Worm (Caenorhabditis elegans): Measurements from ENCODE around the gene R02F11.9.

Gene R02F11.9

ce11 chrV:4787166-4787565 is at the start of gene R02F11.9:
TSS of gene R02F11.9 (plus strand) at chrV:4787466.
- TF ChIP-seq nhr-23 (tag; optimal IDR thresholded peaks at IDR 0.05) (no peak), fos-1 (tag; optimal IDR thresholded peaks at IDR 0.05) (no peak), Y55F3AM.14 (GFP tag; optimal IDR thresholded peaks at IDR 0.05) (no peak), nhr-10 (tag; optimal IDR thresholded peaks at IDR 0.05) (no peak), lin-11 (tag; optimal IDR thresholded peaks at IDR 0.05) (no peak), ztf-11 (tag; optimal IDR thresholded peaks at IDR 0.05) (no peak), nhr-237 (tag; optimal IDR thresholded peaks at IDR 0.05) (no peak), nhr-6 (tag; optimal IDR thresholded peaks at IDR 0.05) (no peak), peb-1 (tag; optimal IDR thresholded peaks at IDR 0.05) (no peak), nhr-21 (tag; optimal IDR thresholded peaks at IDR 0.05) (no peak), F13H6.1 (tag; optimal IDR thresholded peaks at IDR 0.05) (no peak), crh-2 (tag; optimal IDR thresholded peaks at IDR 0.05) (no peak), mab-5 (tag; optimal IDR thresholded peaks at IDR 0.05) (no peak), ceh-16 (tag; optimal IDR thresholded peaks at IDR 0.05) (no peak)

- no peak for TF ChIP-seq ama-1 (optimal IDR thresholded peaks at IDR 0.05)
- no peak for TF ChIP-seq sma-3 (GFP tag; optimal IDR thresholded peaks at IDR 0.05)
- TF ChIP-seq fos-1 (tag; optimal IDR thresholded peaks at IDR 0.05), result peak; percentile 96
Measured at ce11 chrV:4737727-4738126, 49.5 kb upstream of the R02F11.9 start, which contains the start of gene F39G3.2. TSS of gene F39G3.2 (plus strand) at chrV:4737831.

ce11 chrV:4742190-4742589 is 45.1 kb upstream of the R02F11.9 start, which contains the start of gene ugt-61:
TSS of gene ugt-61 (plus strand) at chrV:4742422.
- TF ChIP-seq gmeb-1 (tag; optimal IDR thresholded peaks at IDR 0.05) (peak; percentile 7), ZK546.5 (tag; optimal IDR thresholded peaks at IDR 0.05) (no peak), sma-9 (GFP tag; optimal IDR thresholded peaks at IDR 0.05) (peak; percentile 45), sma-9 (tag; optimal IDR thresholded peaks at IDR 0.05) (no peak), ceh-16 (tag; optimal IDR thresholded peaks at IDR 0.05) (no peak), fos-1 (tag; optimal IDR thresholded peaks at IDR 0.05) (peak; percentile 47), unc-62 (GFP tag; optimal IDR thresholded peaks at IDR 0.05) (no peak), sem-4 (tag; optimal IDR thresholded peaks at IDR 0.05) (no peak), ztf-1 (GFP tag; conservative IDR thresholded peaks at IDR 0.05) (no peak), peb-1 (tag; optimal IDR thresholded peaks at IDR 0.05) (no peak), egl-27 (tag; optimal IDR thresholded peaks at IDR 0.05) (no peak), crh-2 (tag; optimal IDR thresholded peaks at IDR 0.05) (no peak), nhr-23 (tag; optimal IDR thresholded peaks at IDR 0.05) (no peak), nhr-129 (tag; optimal IDR thresholded peaks at IDR 0.05) (peak; percentile 65)

- no peak for TF ChIP-seq nhr-237 (tag; optimal IDR thresholded peaks at IDR 0.05)
- no peak for TF ChIP-seq nhr-77 (tag; optimal IDR thresholded peaks at IDR 0.05)
- no peak for TF ChIP-seq nhr-6 (tag; optimal IDR thresholded peaks at IDR 0.05)
- TF ChIP-seq ceh-82 (tag; optimal IDR thresholded peaks at IDR 0.05), result no peak
- TF ChIP-seq nhr-23 (tag; optimal IDR thresholded peaks at IDR 0.05), result no peak
- TF ChIP-seq ceh-16 (tag; optimal IDR thresholded peaks at IDR 0.05), result no peak
- TF ChIP-seq unc-62 (GFP tag; optimal IDR thresholded peaks at IDR 0.05), result no peak
- no peak for TF ChIP-seq egl-27 (tag; optimal IDR thresholded peaks at IDR 0.05)
- TF ChIP-seq ztf-4 (tag; optimal IDR thresholded peaks at IDR 0.05), result no peak
Measured at ce11 chrV:4745269-4745668, 42.0 kb upstream of the R02F11.9 start, which contains the start of gene C18G1.7. TSS of gene C18G1.7 (plus strand) at chrV:4745569.

ce11 chrV:4750294-4750693 is 37.0 kb upstream of the R02F11.9 start, which contains the start of gene C18G1.6:
TSS of gene C18G1.6 (plus strand) at chrV:4750594.
- TF ChIP-seq F13H6.1 (tag; optimal IDR thresholded peaks at IDR 0.05) (no peak), peb-1 (tag; optimal IDR thresholded peaks at IDR 0.05) (no peak), lin-11 (tag; optimal IDR thresholded peaks at IDR 0.05) (no peak), ceh-16 (tag; optimal IDR thresholded peaks at IDR 0.05) (no peak)

- TF ChIP-seq mab-5 (tag; optimal IDR thresholded peaks at IDR 0.05) (no peak), unc-39 (tag; optimal IDR thresholded peaks at IDR 0.05) (no peak), ceh-16 (tag; optimal IDR thresholded peaks at IDR 0.05) (no peak), zag-1 (tag; optimal IDR thresholded peaks at IDR 0.05) (no peak), crh-2 (tag; optimal IDR thresholded peaks at IDR 0.05) (no peak), sem-4 (tag; optimal IDR thresholded peaks at IDR 0.05) (no peak), ztf-1 (GFP tag; conservative IDR thresholded peaks at IDR 0.05) (no peak), lin-11 (tag; optimal IDR thresholded peaks at IDR 0.05) (no peak), gmeb-1 (tag; optimal IDR thresholded peaks at IDR 0.05) (no peak), Y55F3AM.14 (GFP tag; optimal IDR thresholded peaks at IDR 0.05) (no peak), nhr-129 (tag; optimal IDR thresholded peaks at IDR 0.05) (no peak), nhr-21 (tag; optimal IDR thresholded peaks at IDR 0.05) (no peak), nhr-12 (tag; optimal IDR thresholded peaks at IDR 0.05) (no peak)
Measured at ce11 chrV:4754123-4754522, 33.1 kb upstream of the R02F11.9 start, which contains the start of gene hil-4. TSS of gene hil-4 (plus strand) at chrV:4754313.
